Worm (Caenorhabditis elegans) whole organism, early embryonic: ENCODE results near the gene dod-22.

Source experiments
- F13C5.2 ChIP-seq: sonication (generic microtip); optimal IDR thresholded peaks from 2 replicates; lab custom pipeline; 2017; ENCODE audit warnings: mild to moderate bottlenecking, missing genetic modification characterization, inconsistent platforms, missing compliant biosample characterization
- aly-1 ChIP-seq: sonication (generic microtip); optimal IDR thresholded peaks from 2 replicates; lab custom pipeline; 2016; ENCODE audit warnings: missing genetic modification characterization, missing compliant biosample characterization
- ama-1 ChIP-seq: fragments of 150-350 bp; optimal IDR thresholded peaks from 2 replicates; lab custom pipeline; 2014
- ceh-36 ChIP-seq: sonication (generic microtip); optimal IDR thresholded peaks from 2 replicates; lab custom pipeline; 2016; ENCODE audit warnings: missing genetic modification characterization, inconsistent platforms, missing compliant biosample characterization
- flt-1 ChIP-seq: fragments of 200-800 bp; sonication (Bioruptor generic); IDR thresholded peaks from 2 replicates; pipeline ENCODE4 v1.3.6; 2022; ENCODE audit warnings: missing genetic modification characterization, missing compliant biosample characterization
- hnd-1 ChIP-seq: sonication (generic microtip); optimal IDR thresholded peaks from 2 replicates; lab custom pipeline; 2016; ENCODE audit warnings: missing genetic modification characterization, missing compliant biosample characterization
- pes-1 ChIP-seq: fragments of 200-800 bp; sonication (Bioruptor generic); IDR thresholded peaks from 2 replicates; pipeline ENCODE4 v1.3.6; 2022; ENCODE audit warnings: missing genetic modification reagents, missing genetic modification characterization, missing compliant biosample characterization
- scrt-1 ChIP-seq: fragments of 200-800 bp; sonication (Bioruptor generic); IDR thresholded peaks from 2 replicates; pipeline ENCODE4 v1.3.6; 2022; ENCODE audit warnings: missing genetic modification characterization, missing compliant biosample characterization
- sea-1 ChIP-seq: fragments of 200-800 bp; sonication (Bioruptor generic); conservative IDR thresholded peaks from 2 replicates; pipeline ENCODE4 v1.3.6; 2022; ENCODE audit warnings: missing genetic modification characterization, missing compliant biosample characterization
- tbx-11 ChIP-seq: fragments of 200-800 bp; sonication (Bioruptor generic); IDR thresholded peaks from 2 replicates; pipeline ENCODE4 v1.3.6; 2022; ENCODE audit warnings: missing genetic modification characterization, missing compliant biosample characterization
- tbx-37 ChIP-seq: fragments of 200-800 bp; sonication (Bioruptor generic); conservative IDR thresholded peaks from 2 replicates; pipeline ENCODE4 v1.3.6; 2022; ENCODE audit warnings: missing genetic modification reagents, missing genetic modification characterization, missing compliant biosample characterization

DNA sequence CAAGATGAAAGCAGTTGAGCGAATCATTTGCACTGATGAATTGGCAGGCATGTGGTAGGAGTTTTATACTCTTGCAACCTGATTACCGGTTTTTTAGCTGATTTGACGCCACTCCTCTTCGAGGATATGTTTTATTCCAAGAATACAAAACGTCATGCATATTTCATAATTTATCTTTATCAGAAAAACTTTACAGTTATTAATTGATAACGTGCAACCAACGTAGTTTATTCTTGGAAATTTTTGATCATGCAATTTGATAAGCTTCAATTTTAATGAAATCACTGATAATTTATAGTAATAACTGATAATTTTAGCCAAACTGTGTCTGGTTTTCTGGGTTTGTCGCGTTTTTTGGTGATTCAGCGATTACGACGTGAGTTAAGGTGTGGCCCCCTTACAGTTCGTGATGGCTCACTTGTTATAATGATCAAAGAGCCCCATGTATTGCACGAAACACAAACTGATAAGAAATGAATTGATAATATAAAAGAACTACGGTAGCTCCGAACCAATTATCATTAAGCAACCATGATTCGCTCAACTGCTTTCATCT lies 28.9 kb upstream of the dod-22 start, which contains the start of the genes cld-1 and dod-21:
- TF ChIP-seq tbx-37 (GFP tag; lab: Robert Waterston, UW) (no peak), aly-1 (no peak), flt-1 (GFP tag; lab: Robert Waterston, UW) (no peak), F13C5.2 (no peak), scrt-1 (GFP tag; lab: Robert Waterston, UW) (no peak), ceh-36 (no peak), pes-1 (GFP tag; lab: Robert Waterston, UW) (no peak), ama-1 (lab: Kevin White, UChicago) (no peak), tbx-11 (no peak), sea-1 (GFP tag; lab: Robert Waterston, UW) (no peak), hnd-1 (tag; lab: Kevin White, UChicago) (no peak)
